Worm (Caenorhabditis elegans) whole organism, L4/young adult: ENCODE measurements around the gene crb-3.

Source experiments
- W03F9.2 ChIP-seq: fragments of 150-350 bp; optimal IDR thresholded peaks from 2 replicates; lab custom pipeline; 2014; ENCODE audit warnings: missing biosample characterization, missing genetic modification characterization
- dao-5 ChIP-seq: sonication (generic microtip); optimal IDR thresholded peaks from 2 replicates; lab custom pipeline; 2016; ENCODE audit warnings: missing genotype, missing genetic modification characterization, moderate library complexity, missing compliant biosample characterization

- TF ChIP-seq dao-5, result no peak
- no peak for TF ChIP-seq W03F9.2 (tag; lab: Kevin White, UChicago)
Measured at ce11 chrX:9171241-9171640, 32.3 kb upstream of the crb-3 start, which contains the start of gene B0563.1.
